Worm (Caenorhabditis elegans): ENCODE measurements around the gene C16A11.4.

DNA sequence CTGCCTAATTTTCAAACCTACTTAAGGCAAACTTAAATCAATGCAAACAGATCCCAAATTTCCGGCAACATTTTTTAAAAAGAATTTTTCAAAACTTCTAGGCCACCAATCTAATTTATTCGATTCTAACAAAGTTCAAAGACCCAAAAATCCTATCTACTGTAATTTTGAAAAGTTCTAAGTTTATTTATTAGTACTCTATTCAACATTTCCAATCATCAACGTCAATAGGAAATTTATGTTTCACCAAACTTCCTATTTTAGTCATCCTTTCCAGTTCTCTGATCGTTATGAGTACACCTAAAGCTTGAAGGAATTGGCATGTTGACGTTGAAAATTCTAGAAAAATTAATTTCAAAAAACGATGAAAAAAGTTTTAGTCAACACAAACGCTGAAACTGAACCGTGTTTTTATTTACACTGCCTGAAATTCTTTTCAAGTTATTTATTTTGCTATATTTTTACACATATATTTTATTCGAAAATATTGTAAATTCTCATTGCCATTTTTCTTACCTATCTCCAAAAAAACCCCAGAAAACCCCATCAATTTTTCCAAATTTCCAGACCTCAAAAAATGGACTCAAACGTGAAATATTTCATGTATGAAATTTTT lies 48.9 kb downstream of the C16A11.4 start, which contains the start of gene npr-42:
- TF ChIP-seq lin-35 (GFP tag; optimal IDR thresholded peaks at IDR 0.05), result no peak
- TF ChIP-seq snu-23 (GFP tag; optimal IDR thresholded peaks at IDR 0.05), result no peak
- no peak for TF ChIP-seq nhr-90 (tag; optimal IDR thresholded peaks at IDR 0.05; ENCODE audit: poor library complexity)
- TF ChIP-seq nhr-77 (tag; optimal IDR thresholded peaks at IDR 0.05), result no peak
- TF ChIP-seq ceh-63 (GFP tag; optimal IDR thresholded peaks at IDR 0.05), result no peak
- TF ChIP-seq fkh-8 (tag; optimal IDR thresholded peaks at IDR 0.05), result no peak
- TF ChIP-seq unc-62 (GFP tag; optimal IDR thresholded peaks at IDR 0.05), result no peak
- no peak for TF ChIP-seq egl-27 (tag; optimal IDR thresholded peaks at IDR 0.05)
- TF ChIP-seq rnt-1 (tag; optimal IDR thresholded peaks at IDR 0.05), result no peak
- no peak for TF ChIP-seq ztf-11 (tag; optimal IDR thresholded peaks at IDR 0.05)
- TF ChIP-seq ztf-4 (tag; optimal IDR thresholded peaks at IDR 0.05), result no peak

Data from whole organism, L1 larva.